Fruit fly (Drosophila melanogaster) whole organism, adult: ENCODE results near the gene CG34316.

Experiments used
- CG11617 ChIP-seq: fragments of 200-800 bp; sonication (Bioruptor generic); optimal IDR thresholded peaks from 2 replicates; lab custom pipeline; 2017; ENCODE audit warnings: mild to moderate bottlenecking, missing biosample characterization, missing genetic modification reagents, missing genetic modification characterization
- CG12768 ChIP-seq: fragments of 200-800 bp; sonication (Bioruptor generic); optimal IDR thresholded peaks from 2 replicates; lab custom pipeline; 2017; ENCODE audit warnings: missing biosample characterization, missing genetic modification characterization, mild to moderate bottlenecking, moderate library complexity, missing genetic modification reagents
- CG14711 ChIP-seq: fragments of 200-800 bp; sonication (Bioruptor generic); optimal IDR thresholded peaks from 2 replicates; lab custom pipeline; 2018; ENCODE audit warnings: missing biosample characterization, mild to moderate bottlenecking, missing genetic modification characterization, moderate library complexity
- CG1620 ChIP-seq: fragments of 200-800 bp; sonication (Bioruptor generic); optimal IDR thresholded peaks from 2 replicates; lab custom pipeline; 2016; ENCODE audit warnings: missing biosample characterization, missing genetic modification characterization
- CG33017 ChIP-seq: fragments of 200-800 bp; sonication (Bioruptor generic); optimal IDR thresholded peaks from 2 replicates; lab custom pipeline; 2018; ENCODE audit warnings: missing biosample characterization, mild to moderate bottlenecking, missing genetic modification characterization, moderate library complexity
- CG5204 ChIP-seq: fragments of 200-800 bp; sonication (Bioruptor generic); optimal IDR thresholded peaks from 2 replicates; lab custom pipeline; 2016; ENCODE audit warnings: missing biosample characterization, missing genetic modification characterization
- CG7045 ChIP-seq: fragments of 200-800 bp; sonication (Bioruptor generic); optimal IDR thresholded peaks from 2 replicates; lab custom pipeline; 2017; ENCODE audit warnings: missing biosample characterization, mild to moderate bottlenecking, missing genetic modification characterization
- CG7101 ChIP-seq: fragments of 200-800 bp; sonication (Bioruptor generic); optimal IDR thresholded peaks from 2 replicates; lab custom pipeline; 2018; ENCODE audit warnings: missing biosample characterization, mild to moderate bottlenecking, missing genetic modification characterization, moderate library complexity
- Clk ChIP-seq: fragments of 200-800 bp; sonication (Bioruptor generic); optimal IDR thresholded peaks from 2 replicates; lab custom pipeline; 2017; ENCODE audit warnings: missing biosample characterization, missing genetic modification characterization
- Crg-1 ChIP-seq: fragments of 200-800 bp; sonication (Bioruptor generic); optimal IDR thresholded peaks from 2 replicates; lab custom pipeline; 2016; ENCODE audit warnings: missing biosample characterization, missing genetic modification characterization
- Hr96 ChIP-seq: fragments of 200-800 bp; sonication (Bioruptor generic); optimal IDR thresholded peaks from 2 replicates; lab custom pipeline; 2016; ENCODE audit warnings: missing biosample characterization, missing genetic modification characterization
- Mnt ChIP-seq: fragments of 200-800 bp; sonication (Bioruptor generic); optimal IDR thresholded peaks from 2 replicates; lab custom pipeline; 2016; ENCODE audit warnings: missing biosample characterization, mild to moderate bottlenecking, missing genetic modification characterization
- bab1 ChIP-seq: fragments of 200-800 bp; sonication (Bioruptor generic); optimal IDR thresholded peaks from 3 replicates; lab custom pipeline; 2019; ENCODE audit warnings: missing biosample characterization, mild to moderate bottlenecking, missing genetic modification characterization, moderate library complexity
- cic ChIP-seq: fragments of 200-800 bp; sonication (Bioruptor generic); optimal IDR thresholded peaks from 2 replicates; lab custom pipeline; 2017; ENCODE audit warnings: missing biosample characterization, mild to moderate bottlenecking, missing genetic modification characterization, moderate library complexity
- cnc ChIP-seq, 2 experiments: fragments of >200 bp; optimal IDR thresholded peaks; 2 replicates each; lab custom pipeline; 2017
- kay ChIP-seq: fragments of 200-800 bp; sonication (Bioruptor generic); peaks from one replicate; lab custom pipeline; 2016; ENCODE audit warnings: missing biosample characterization, missing genetic modification characterization, borderline replicate concordance
- ovo ChIP-seq: fragments of 200-800 bp; sonication (Bioruptor generic); optimal IDR thresholded peaks from 2 replicates; lab custom pipeline; 2016; ENCODE audit warnings: missing biosample characterization, missing genetic modification characterization
- pad ChIP-seq: fragments of 200-800 bp; sonication (Bioruptor generic); optimal IDR thresholded peaks from 3 replicates; lab custom pipeline; 2017; ENCODE audit warnings: missing biosample characterization, missing genetic modification characterization, mild to moderate bottlenecking, moderate library complexity, missing genetic modification reagents
- tj ChIP-seq: fragments of 200-800 bp; sonication (Bioruptor generic); optimal IDR thresholded peaks from 3 replicates; lab custom pipeline; 2017; ENCODE audit warnings: missing biosample characterization, mild to moderate bottlenecking, missing genetic modification characterization, moderate library complexity
- toe ChIP-seq: fragments of 200-800 bp; sonication (Bioruptor generic); optimal IDR thresholded peaks from 2 replicates; lab custom pipeline; 2016; ENCODE audit warnings: missing biosample characterization, missing genetic modification characterization

The CG34316 gene

dm6 chr3R:15275158-15275623 lies 44.8 kb downstream of the CG34316 start, which contains the start of the genes Cp190 and CG4338:
TSS of gene Cp190 (minus strand) at chr3R:15275241.
TSS of gene CG4338 (plus strand) at chr3R:15275522.
- peak; percentile 98 for TF ChIP-seq CG12768 (GFP tag; lab: Kevin White, UChicago)
- peak; percentile 98 for TF ChIP-seq toe
- TF ChIP-seq cic (GFP tag; lab: Kevin White, UChicago), result peak; percentile 77
- TF ChIP-seq Hr96 (GFP tag; lab: Kevin White, UChicago), result peak; percentile 94
- peak; percentile 96 for TF ChIP-seq Mnt (GFP tag; lab: Kevin White, UChicago)
- TF ChIP-seq CG33017 (tag; lab: Kevin White, UChicago), result peak; percentile 98
- TF ChIP-seq CG7045, result peak; percentile 98
- TF ChIP-seq CG1620 (GFP tag; lab: Kevin White, UChicago), result peak; percentile 96
- TF ChIP-seq CG11617, result peak; percentile 98
- peak; percentile 97 for TF ChIP-seq CG14711 (tag; lab: Kevin White, UChicago)
- TF ChIP-seq bab1 (GFP tag; lab: Kevin White, UChicago), result peak; percentile 98
- TF ChIP-seq Clk (GFP tag; lab: Kevin White, UChicago), result peak; percentile 94
- TF ChIP-seq ovo, result peak; percentile 91
- peak; percentile 88 for TF ChIP-seq tj (GFP tag; lab: Kevin White, UChicago)
- TF ChIP-seq pad (GFP tag; lab: Kevin White, UChicago), result peak; percentile 90
- TF ChIP-seq cnc (optimal IDR thresholded peaks at IDR 0.05; lab: Kevin White, UChicago), result no peak
- TF ChIP-seq CG7101 (tag; lab: Kevin White, UChicago), result peak; percentile 99
- TF ChIP-seq CG5204 (GFP tag; lab: Kevin White, UChicago), result no peak
- TF ChIP-seq Crg-1 (GFP tag; lab: Kevin White, UChicago), result peak; percentile 95
- TF ChIP-seq kay (GFP tag; lab: Kevin White, UChicago), result no peak

DNA sequence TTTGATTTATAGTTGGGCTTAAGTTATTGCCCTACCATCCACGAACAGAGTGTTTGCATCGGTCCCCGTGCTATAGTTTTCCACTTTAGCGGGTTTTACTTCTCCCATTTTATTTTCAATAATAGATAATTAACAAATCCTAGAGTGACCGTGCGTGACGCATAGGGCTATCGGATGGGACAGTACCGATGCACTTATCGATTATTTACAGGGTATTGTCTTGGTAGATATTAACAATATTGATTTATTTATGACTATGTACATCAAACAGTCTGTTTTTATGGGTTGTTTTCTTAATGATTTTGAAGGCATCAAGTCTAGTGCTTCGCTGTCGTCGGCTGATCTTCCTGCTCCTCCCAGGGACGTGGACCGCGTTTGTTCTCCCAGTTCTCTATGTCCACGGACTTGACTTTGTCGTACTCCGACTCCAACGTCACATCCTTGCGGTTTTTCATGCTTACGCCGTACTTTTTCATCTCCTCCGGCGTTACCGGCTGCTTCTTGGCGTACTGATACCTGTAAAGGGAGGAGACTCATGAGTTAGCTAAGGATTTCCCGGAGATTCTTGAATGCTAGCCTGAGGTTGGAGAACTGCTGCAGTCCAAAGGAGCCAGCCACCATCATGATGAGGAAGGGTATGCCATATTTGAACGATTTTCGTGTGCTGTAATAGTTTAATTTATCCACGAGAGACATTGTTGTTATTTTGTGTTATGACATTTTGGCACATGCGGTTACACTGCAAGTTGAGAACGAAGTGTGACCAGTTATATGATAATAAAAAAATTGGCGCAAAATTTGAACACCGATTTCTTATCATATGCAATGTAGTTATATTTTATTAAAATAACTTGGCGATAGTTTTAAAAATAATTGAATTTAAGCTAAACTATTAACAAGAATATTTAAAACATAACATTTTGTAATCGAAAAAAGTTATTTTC lies 47.8 kb downstream of the CG34316 start, which contains the start of the genes MRG15 and Tm1:
TSS of gene MRG15 (minus strand) at position 184 of the 944 bp plus-strand sequence.
TSS of gene Tm1 (plus strand) at position 295 of the 944 bp plus-strand sequence.
- peak; percentile 15 for TF ChIP-seq CG14711 (tag; lab: Kevin White, UChicago)
- TF ChIP-seq CG7101 (tag; lab: Kevin White, UChicago), result no peak
- TF ChIP-seq Mnt (GFP tag; lab: Kevin White, UChicago), result peak; percentile 69
- TF ChIP-seq Hr96 (GFP tag; lab: Kevin White, UChicago), result no peak
- no peak for TF ChIP-seq ovo
- no peak for TF ChIP-seq kay (GFP tag; lab: Kevin White, UChicago)
- no peak for TF ChIP-seq Crg-1 (GFP tag; lab: Kevin White, UChicago)
- peak; percentile 7 for TF ChIP-seq CG11617
- peak; percentile 22 for TF ChIP-seq tj (GFP tag; lab: Kevin White, UChicago)
- TF ChIP-seq toe, result no peak
- no peak for TF ChIP-seq CG7045
- no peak for TF ChIP-seq cnc (optimal IDR thresholded peaks at IDR 0.05; lab: Kevin White, UChicago)
- TF ChIP-seq Clk (GFP tag; lab: Kevin White, UChicago), result no peak

DNA sequence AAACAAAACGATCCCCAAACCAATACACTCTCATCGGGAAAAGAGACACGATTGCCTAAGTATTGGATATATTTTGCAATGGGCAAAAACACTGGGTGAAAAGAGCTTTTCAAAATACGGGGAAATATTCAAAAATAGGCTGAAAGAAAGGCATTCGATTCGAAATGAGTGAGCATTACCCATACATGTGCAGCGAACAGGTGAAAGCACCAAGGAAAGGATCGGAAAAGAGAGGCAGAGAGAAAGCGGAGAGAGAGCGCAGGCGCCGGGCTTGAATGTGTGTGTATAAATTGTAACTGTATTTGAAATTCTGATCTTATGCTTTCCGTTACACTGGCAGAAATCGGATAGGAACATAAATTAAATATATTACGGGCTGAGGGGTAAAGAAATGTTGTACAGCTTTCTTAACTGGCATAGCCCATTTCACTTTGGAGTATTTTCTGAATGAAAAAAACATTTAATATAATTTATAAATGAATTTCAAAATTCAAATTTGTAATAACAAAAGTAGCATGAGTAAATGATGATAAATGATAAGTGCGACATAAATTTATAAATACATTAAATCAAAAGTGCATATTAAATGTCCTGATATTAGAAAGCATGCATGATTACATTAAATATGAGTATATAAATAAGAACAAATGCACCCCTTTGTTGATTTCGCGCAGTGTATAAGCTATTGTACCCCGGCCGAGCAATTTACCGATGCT lies 50.4 kb downstream of the CG34316 start:
- TF ChIP-seq CG12768 (GFP tag; lab: Kevin White, UChicago) (no peak), CG7045 (no peak), cic (GFP tag; lab: Kevin White, UChicago) (no peak), cnc (optimal IDR thresholded peaks at IDR 0.05; lab: Kevin White, UChicago) (no peak), bab1 (GFP tag; lab: Kevin White, UChicago) (peak; percentile 34), tj (GFP tag; lab: Kevin White, UChicago) (peak; percentile 9), CG14711 (tag; lab: Kevin White, UChicago) (peak; percentile 16), CG7101 (tag; lab: Kevin White, UChicago) (peak; percentile 8), ovo (no peak), CG33017 (tag; lab: Kevin White, UChicago) (no peak), pad (GFP tag; lab: Kevin White, UChicago) (peak; percentile 21), CG11617 (peak; percentile 38)
